Worm (Caenorhabditis elegans) whole organism, late embryonic: ENCODE results near the gene hid-1.

Experiments
- C08G9.2 ChIP-seq: sonication (generic microtip); optimal IDR thresholded peaks from 2 replicates; lab custom pipeline; 2016; ENCODE audit warnings: mild to moderate bottlenecking, missing genetic modification characterization, moderate library complexity, missing compliant biosample characterization
- C38D4.7 ChIP-seq: fragments of 200-800 bp; sonication (Bioruptor generic); optimal IDR thresholded peaks from 2 replicates; lab custom pipeline; 2018; ENCODE audit warnings: mild to moderate bottlenecking, missing genetic modification characterization, moderate library complexity, missing compliant biosample characterization
- F13H6.1 ChIP-seq: sonication (generic microtip); optimal IDR thresholded peaks from 2 replicates; lab custom pipeline; 2016; ENCODE audit warnings: missing genetic modification characterization, missing compliant biosample characterization
- Y22D7AL.16 ChIP-seq: sonication (generic microtip); optimal IDR thresholded peaks from 2 replicates; lab custom pipeline; 2016; ENCODE audit warnings: missing genetic modification characterization, missing compliant biosample characterization
- ahr-1 ChIP-seq: sonication (generic microtip); optimal IDR thresholded peaks from 2 replicates; lab custom pipeline; 2016; ENCODE audit warnings: missing genetic modification characterization, missing compliant biosample characterization
- ama-1 ChIP-seq: fragments of 150-350 bp; optimal IDR thresholded peaks from 2 replicates; lab custom pipeline; 2014
- ceh-14 ChIP-seq: sonication (generic microtip); optimal IDR thresholded peaks from 2 replicates; lab custom pipeline; 2016; ENCODE audit warnings: missing genotype, missing genetic modification characterization, missing compliant biosample characterization
- ceh-18 ChIP-seq: sonication (generic microtip); optimal IDR thresholded peaks from 2 replicates; lab custom pipeline; 2016; ENCODE audit warnings: missing genetic modification characterization, missing compliant biosample characterization
- ceh-19 ChIP-seq: fragments of 200-800 bp; sonication (Bioruptor generic); optimal IDR thresholded peaks from 2 replicates; lab custom pipeline; 2018; ENCODE audit warnings: mild to moderate bottlenecking, missing genetic modification characterization, missing compliant biosample characterization
- ceh-2 ChIP-seq: sonication (generic microtip); optimal IDR thresholded peaks from 2 replicates; lab custom pipeline; 2016; ENCODE audit warnings: missing genotype, missing genetic modification characterization, missing compliant biosample characterization
- ceh-22 ChIP-seq: sonication (generic microtip); optimal IDR thresholded peaks from 2 replicates; lab custom pipeline; 2017; ENCODE audit warnings: missing biosample characterization, missing genetic modification characterization
- ceh-24 ChIP-seq: sonication (generic microtip); optimal IDR thresholded peaks from 2 replicates; lab custom pipeline; 2016; ENCODE audit warnings: mild to moderate bottlenecking, missing genetic modification characterization, missing compliant biosample characterization
- ceh-30 ChIP-seq: fragments of 150-350 bp; optimal IDR thresholded peaks from 2 replicates; lab custom pipeline; 2014; ENCODE audit warnings: missing biosample characterization, missing genetic modification characterization
- ceh-34 ChIP-seq: sonication (generic microtip); optimal IDR thresholded peaks from 2 replicates; lab custom pipeline; 2016; ENCODE audit warnings: mild to moderate bottlenecking, missing genetic modification characterization, missing compliant biosample characterization
- ceh-45 ChIP-seq: fragments of 200-800 bp; sonication (Bioruptor generic); IDR thresholded peaks from 2 replicates; pipeline ENCODE4 v1.3.6; 2022; ENCODE audit warnings: missing genetic modification reagents, missing genetic modification characterization, missing compliant biosample characterization
- ceh-48 ChIP-seq: sonication (generic microtip); optimal IDR thresholded peaks from 2 replicates; lab custom pipeline; 2016; ENCODE audit warnings: missing genetic modification characterization, inconsistent platforms, missing compliant biosample characterization
- ceh-6 ChIP-seq: fragments of 200-800 bp; sonication (Bioruptor generic); optimal IDR thresholded peaks from 2 replicates; lab custom pipeline; 2018; ENCODE audit warnings: mild to moderate bottlenecking, missing genetic modification characterization, missing compliant biosample characterization
- che-1 ChIP-seq: sonication (generic microtip); optimal IDR thresholded peaks from 2 replicates; lab custom pipeline; 2016; ENCODE audit warnings: mild to moderate bottlenecking, missing genetic modification characterization, missing compliant biosample characterization
- elt-2 ChIP-seq: sonication (generic microtip); optimal IDR thresholded peaks from 2 replicates; lab custom pipeline; 2016; ENCODE audit warnings: missing genetic modification reagents, missing genetic modification characterization, missing compliant biosample characterization
- elt-4 ChIP-seq: sonication (generic microtip); optimal IDR thresholded peaks from 2 replicates; lab custom pipeline; 2016; ENCODE audit warnings: missing genetic modification characterization, missing compliant biosample characterization
- ets-4 ChIP-seq: sonication (generic microtip); optimal IDR thresholded peaks from 2 replicates; lab custom pipeline; 2016; ENCODE audit warnings: missing genetic modification characterization, missing compliant biosample characterization
- eyg-1 ChIP-seq: sonication (generic microtip); optimal IDR thresholded peaks from 2 replicates; lab custom pipeline; 2016; ENCODE audit warnings: missing genotype, missing genetic modification characterization, missing compliant biosample characterization
- fkh-10 ChIP-seq: fragments of 150-350 bp; optimal IDR thresholded peaks from 2 replicates; lab custom pipeline; 2014; ENCODE audit warnings: missing biosample characterization, missing genetic modification reagents, missing genetic modification characterization
- fkh-6 ChIP-seq: sonication (generic microtip); optimal IDR thresholded peaks from 2 replicates; lab custom pipeline; 2016; ENCODE audit warnings: missing genetic modification characterization, missing compliant biosample characterization
- gmeb-2 ChIP-seq: sonication (generic microtip); optimal IDR thresholded peaks from 2 replicates; lab custom pipeline; 2016; ENCODE audit warnings: missing genetic modification characterization, inconsistent platforms, missing compliant biosample characterization
- hlh-15 ChIP-seq: sonication (generic microtip); optimal IDR thresholded peaks from 2 replicates; lab custom pipeline; 2016; ENCODE audit warnings: missing genetic modification characterization, missing compliant biosample characterization
- hlh-30 ChIP-seq: sonication (generic microtip); optimal IDR thresholded peaks from 2 replicates; lab custom pipeline; 2017; ENCODE audit warnings: antibody characterized with exemption, missing genetic modification characterization, missing compliant biosample characterization; ENCODE audit not compliant: insufficient read depth
- hlh-6 ChIP-seq: sonication (generic microtip); optimal IDR thresholded peaks from 2 replicates; lab custom pipeline; 2016; ENCODE audit warnings: missing genotype, missing genetic modification characterization, missing compliant biosample characterization
- lim-6 ChIP-seq: sonication (generic microtip); optimal IDR thresholded peaks from 2 replicates; lab custom pipeline; 2016; ENCODE audit warnings: missing genetic modification characterization, missing compliant biosample characterization
- lin-11 ChIP-seq: fragments of 200-800 bp; sonication (Bioruptor generic); optimal IDR thresholded peaks from 2 replicates; lab custom pipeline; 2018; ENCODE audit warnings: mild to moderate bottlenecking, missing genetic modification characterization, missing compliant biosample characterization
- madf-2 ChIP-seq: sonication (generic microtip); optimal IDR thresholded peaks from 2 replicates; lab custom pipeline; 2017; ENCODE audit warnings: missing genetic modification characterization, missing compliant biosample characterization
- nfya-1 ChIP-seq: sonication (generic microtip); optimal IDR thresholded peaks from 2 replicates; lab custom pipeline; 2017; ENCODE audit warnings: missing genetic modification characterization, mild to moderate bottlenecking, missing compliant biosample characterization, antibody characterized with exemption, moderate library complexity
- nhr-11 ChIP-seq: fragments of 150-350 bp; optimal IDR thresholded peaks from 2 replicates; lab custom pipeline; 2014; ENCODE audit warnings: missing biosample characterization, missing genetic modification characterization
- nhr-232 ChIP-seq: sonication (generic microtip); optimal IDR thresholded peaks from 2 replicates; lab custom pipeline; 2016; ENCODE audit warnings: missing genetic modification characterization, missing compliant biosample characterization
- npax-4 ChIP-seq: sonication (generic microtip); optimal IDR thresholded peaks from 2 replicates; lab custom pipeline; 2016; ENCODE audit warnings: missing genetic modification characterization, missing compliant biosample characterization
- odd-2 ChIP-seq: sonication (generic microtip); optimal IDR thresholded peaks from 2 replicates; lab custom pipeline; 2017; ENCODE audit warnings: antibody characterized with exemption, mild to moderate bottlenecking, missing genetic modification characterization, missing compliant biosample characterization
- pag-3 ChIP-seq: sonication (generic microtip); optimal IDR thresholded peaks from 2 replicates; lab custom pipeline; 2016; ENCODE audit warnings: missing compliant biosample characterization, missing genetic modification characterization, borderline replicate concordance
- pat-9 ChIP-seq: fragments of 200-800 bp; sonication (Bioruptor generic); optimal IDR thresholded peaks from 2 replicates; lab custom pipeline; 2018; ENCODE audit warnings: mild to moderate bottlenecking, missing genetic modification characterization, moderate library complexity, missing compliant biosample characterization
- pax-1 ChIP-seq: fragments of 150-350 bp; optimal IDR thresholded peaks from 2 replicates; lab custom pipeline; 2014; ENCODE audit warnings: missing biosample characterization, missing genetic modification characterization
- pha-2 ChIP-seq: sonication (generic microtip); optimal IDR thresholded peaks from 2 replicates; lab custom pipeline; 2017; ENCODE audit warnings: mild to moderate bottlenecking, missing genetic modification characterization, missing compliant biosample characterization
- pha-4 ChIP-seq: fragments of 150-350 bp; optimal IDR thresholded peaks from 2 replicates; lab custom pipeline; 2018; ENCODE audit warnings: missing biosample characterization, missing genetic modification reagents, missing genetic modification characterization
- pqm-1 ChIP-seq: sonication (generic microtip); optimal IDR thresholded peaks from 2 replicates; lab custom pipeline; 2016; ENCODE audit warnings: missing genetic modification characterization, missing compliant biosample characterization
- pros-1 ChIP-seq: fragments of 150-350 bp; optimal IDR thresholded peaks from 2 replicates; lab custom pipeline; 2014; ENCODE audit warnings: missing biosample characterization, missing genetic modification reagents, missing genetic modification characterization
- ref-2 ChIP-seq: sonication (generic microtip); optimal IDR thresholded peaks from 2 replicates; lab custom pipeline; 2016; ENCODE audit warnings: missing genetic modification characterization, missing compliant biosample characterization
- rnt-1 ChIP-seq: sonication (generic microtip); optimal IDR thresholded peaks from 2 replicates; lab custom pipeline; 2016; ENCODE audit warnings: missing genetic modification characterization, missing compliant biosample characterization
- sdc-2 ChIP-seq: sonication (generic microtip); optimal IDR thresholded peaks from 2 replicates; lab custom pipeline; 2016; ENCODE audit warnings: missing genotype, missing genetic modification characterization, missing compliant biosample characterization
- sox-4 ChIP-seq: sonication (generic microtip); optimal IDR thresholded peaks from 2 replicates; lab custom pipeline; 2017; ENCODE audit warnings: mild to moderate bottlenecking, missing genetic modification characterization, inconsistent platforms, missing compliant biosample characterization
- syd-9 ChIP-seq: sonication (generic microtip); optimal IDR thresholded peaks from 2 replicates; lab custom pipeline; 2016; ENCODE audit warnings: mild to moderate bottlenecking, missing genetic modification characterization, moderate library complexity, missing compliant biosample characterization
- tbx-2 ChIP-seq: sonication (generic microtip); optimal IDR thresholded peaks from 2 replicates; lab custom pipeline; 2016; ENCODE audit warnings: missing genetic modification characterization, missing compliant biosample characterization
- ttx-3 ChIP-seq: sonication (generic microtip); optimal IDR thresholded peaks from 2 replicates; lab custom pipeline; 2016; ENCODE audit warnings: missing genetic modification reagents, missing genetic modification characterization, missing compliant biosample characterization
- unc-55 ChIP-seq: sonication (generic microtip); optimal IDR thresholded peaks from 2 replicates; lab custom pipeline; 2017; ENCODE audit warnings: missing biosample characterization, missing genetic modification reagents, missing genetic modification characterization
- unc-86 ChIP-seq: sonication (generic microtip); optimal IDR thresholded peaks from 2 replicates; lab custom pipeline; 2016; ENCODE audit warnings: missing genetic modification characterization, missing compliant biosample characterization
- zip-5 ChIP-seq: sonication (generic microtip); optimal IDR thresholded peaks from 2 replicates; lab custom pipeline; 2016; ENCODE audit warnings: missing genetic modification characterization, missing compliant biosample characterization
- ztf-16 ChIP-seq: sonication (generic microtip); optimal IDR thresholded peaks from 2 replicates; lab custom pipeline; 2017; ENCODE audit warnings: missing genetic modification characterization, missing compliant biosample characterization

The hid-1 gene

DNA sequence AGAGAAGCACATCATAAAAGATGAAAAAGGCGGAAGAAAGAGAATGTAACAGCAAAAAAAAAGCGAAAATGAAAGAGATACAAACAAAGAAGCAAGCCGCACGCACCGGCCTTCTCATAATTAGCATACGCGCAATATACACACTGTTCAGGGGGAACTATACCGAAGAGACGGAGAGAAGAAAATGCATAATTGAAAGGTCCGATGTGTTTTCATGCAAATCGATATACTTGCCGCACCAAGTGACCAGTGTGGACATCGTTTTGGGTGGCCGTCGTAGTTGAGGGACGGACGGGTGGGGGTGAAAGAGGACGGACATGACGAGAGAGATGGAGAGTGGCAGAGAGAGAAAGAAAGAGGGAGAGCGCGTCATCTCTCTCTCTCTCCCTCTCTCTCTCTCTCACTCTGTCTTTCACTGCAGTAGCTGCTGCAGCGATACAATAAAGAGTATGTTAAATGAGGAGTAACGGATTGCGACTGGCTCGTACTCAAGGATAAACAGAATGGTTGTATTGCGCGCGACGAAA lies 47.5 kb downstream of the hid-1 start:
- TF ChIP-seq nhr-11 (tag; lab: Kevin White, UChicago): no peak
- TF ChIP-seq syd-9 (tag; lab: Kevin White, UChicago): peak; percentile 61
- peak; percentile 87 for TF ChIP-seq ceh-34 (tag; lab: Kevin White, UChicago)
- TF ChIP-seq nhr-232: no peak
- no peak for TF ChIP-seq pha-4
- TF ChIP-seq ceh-2: peak; percentile 50
- no peak for TF ChIP-seq pqm-1 (tag; lab: Kevin White, UChicago)
- no peak for TF ChIP-seq Y22D7AL.16
- peak; percentile 40 for TF ChIP-seq ztf-16 (tag; lab: Kevin White, UChicago)
- TF ChIP-seq F13H6.1 (tag; lab: Kevin White, UChicago): peak; percentile 87
- peak; percentile 77 for TF ChIP-seq sdc-2
- TF ChIP-seq lim-6 (tag; lab: Kevin White, UChicago): no peak
- peak; percentile 68 for TF ChIP-seq rnt-1 (tag; lab: Kevin White, UChicago)
- TF ChIP-seq ama-1 (lab: Kevin White, UChicago): no peak
- no peak for TF ChIP-seq hlh-15 (tag; lab: Kevin White, UChicago)
- TF ChIP-seq C08G9.2 (tag; lab: Kevin White, UChicago): peak; percentile 48
- no peak for TF ChIP-seq pat-9 (tag; lab: Kevin White, UChicago)
- TF ChIP-seq pros-1 (tag; lab: Kevin White, UChicago): peak; percentile 56
- TF ChIP-seq ets-4 (tag; lab: Kevin White, UChicago): peak; percentile 35
- TF ChIP-seq ceh-22: peak; percentile 71
- no peak for TF ChIP-seq npax-4
- peak; percentile 75 for TF ChIP-seq ceh-19 (GFP tag; lab: Kevin White, UChicago)
- TF ChIP-seq pag-3 (tag; lab: Kevin White, UChicago): no peak
- peak; percentile 38 for TF ChIP-seq pha-2
- TF ChIP-seq pax-1 (tag; lab: Kevin White, UChicago): no peak
- TF ChIP-seq che-1 (tag; lab: Kevin White, UChicago): no peak
- no peak for TF ChIP-seq ceh-45
- TF ChIP-seq ceh-14: peak; percentile 58
- no peak for TF ChIP-seq ceh-30 (tag; lab: Kevin White, UChicago)
- TF ChIP-seq sox-4 (tag; lab: Kevin White, UChicago): no peak
- no peak for TF ChIP-seq fkh-6 (tag; lab: Kevin White, UChicago)
- TF ChIP-seq lin-11 (tag; lab: Kevin White, UChicago): no peak
- TF ChIP-seq unc-55: peak; percentile 97
- TF ChIP-seq ttx-3 (tag; lab: Kevin White, UChicago): no peak
- TF ChIP-seq elt-4 (tag; lab: Kevin White, UChicago): no peak
- peak; percentile 38 for TF ChIP-seq eyg-1 (tag; lab: Kevin White, UChicago)
- no peak for TF ChIP-seq gmeb-2 (tag; lab: Kevin White, UChicago)
- TF ChIP-seq ceh-48: peak; percentile 78
- TF ChIP-seq elt-2 (tag; lab: Kevin White, UChicago): peak; percentile 19
- TF ChIP-seq ref-2 (tag; lab: Kevin White, UChicago): peak; percentile 81
- TF ChIP-seq ceh-6: peak; percentile 17
- no peak for TF ChIP-seq ahr-1 (tag; lab: Kevin White, UChicago)
- no peak for TF ChIP-seq odd-2 (tag; lab: Kevin White, UChicago)
- TF ChIP-seq unc-86 (tag; lab: Kevin White, UChicago): no peak
- TF ChIP-seq hlh-6 (tag; lab: Kevin White, UChicago): peak; percentile 35
- TF ChIP-seq hlh-30 (tag; lab: Kevin White, UChicago): peak; percentile 71
- peak; percentile 89 for TF ChIP-seq tbx-2 (tag; lab: Kevin White, UChicago)
- TF ChIP-seq fkh-10: no peak
- TF ChIP-seq ceh-24 (tag; lab: Kevin White, UChicago): no peak
- peak; percentile 10 for TF ChIP-seq madf-2 (tag; lab: Kevin White, UChicago)
- TF ChIP-seq nfya-1 (tag; lab: Kevin White, UChicago): peak; percentile 88
- TF ChIP-seq C38D4.7: no peak
- no peak for TF ChIP-seq zip-5 (tag; lab: Kevin White, UChicago)
- TF ChIP-seq ceh-18 (tag; lab: Kevin White, UChicago): peak; percentile 91
